Fruit fly (Drosophila melanogaster) whole organism, adult: ENCODE measurements around the gene CG14367.

Source experiments
- CG11617 ChIP-seq: fragments of 200-800 bp; sonication (Bioruptor generic); optimal IDR thresholded peaks from 2 replicates; lab custom pipeline; 2017; ENCODE audit warnings: mild to moderate bottlenecking, missing biosample characterization, missing genetic modification reagents, missing genetic modification characterization
- CG12768 ChIP-seq: fragments of 200-800 bp; sonication (Bioruptor generic); optimal IDR thresholded peaks from 2 replicates; lab custom pipeline; 2017; ENCODE audit warnings: missing biosample characterization, missing genetic modification characterization, mild to moderate bottlenecking, moderate library complexity, missing genetic modification reagents
- CG14711 ChIP-seq: fragments of 200-800 bp; sonication (Bioruptor generic); optimal IDR thresholded peaks from 2 replicates; lab custom pipeline; 2018; ENCODE audit warnings: missing biosample characterization, mild to moderate bottlenecking, missing genetic modification characterization, moderate library complexity
- CG1620 ChIP-seq: fragments of 200-800 bp; sonication (Bioruptor generic); optimal IDR thresholded peaks from 2 replicates; lab custom pipeline; 2016; ENCODE audit warnings: missing biosample characterization, missing genetic modification characterization
- CG33017 ChIP-seq: fragments of 200-800 bp; sonication (Bioruptor generic); optimal IDR thresholded peaks from 2 replicates; lab custom pipeline; 2018; ENCODE audit warnings: missing biosample characterization, mild to moderate bottlenecking, missing genetic modification characterization, moderate library complexity
- CG5204 ChIP-seq: fragments of 200-800 bp; sonication (Bioruptor generic); optimal IDR thresholded peaks from 2 replicates; lab custom pipeline; 2016; ENCODE audit warnings: missing biosample characterization, missing genetic modification characterization
- CG7045 ChIP-seq: fragments of 200-800 bp; sonication (Bioruptor generic); optimal IDR thresholded peaks from 2 replicates; lab custom pipeline; 2017; ENCODE audit warnings: missing biosample characterization, mild to moderate bottlenecking, missing genetic modification characterization
- CG7101 ChIP-seq: fragments of 200-800 bp; sonication (Bioruptor generic); optimal IDR thresholded peaks from 2 replicates; lab custom pipeline; 2018; ENCODE audit warnings: missing biosample characterization, mild to moderate bottlenecking, missing genetic modification characterization, moderate library complexity
- Clk ChIP-seq: fragments of 200-800 bp; sonication (Bioruptor generic); optimal IDR thresholded peaks from 2 replicates; lab custom pipeline; 2017; ENCODE audit warnings: missing biosample characterization, missing genetic modification characterization
- Crg-1 ChIP-seq: fragments of 200-800 bp; sonication (Bioruptor generic); optimal IDR thresholded peaks from 2 replicates; lab custom pipeline; 2016; ENCODE audit warnings: missing biosample characterization, missing genetic modification characterization
- Hr96 ChIP-seq: fragments of 200-800 bp; sonication (Bioruptor generic); optimal IDR thresholded peaks from 2 replicates; lab custom pipeline; 2016; ENCODE audit warnings: missing biosample characterization, missing genetic modification characterization
- Mnt ChIP-seq: fragments of 200-800 bp; sonication (Bioruptor generic); optimal IDR thresholded peaks from 2 replicates; lab custom pipeline; 2016; ENCODE audit warnings: missing biosample characterization, mild to moderate bottlenecking, missing genetic modification characterization
- bab1 ChIP-seq: fragments of 200-800 bp; sonication (Bioruptor generic); optimal IDR thresholded peaks from 3 replicates; lab custom pipeline; 2019; ENCODE audit warnings: missing biosample characterization, mild to moderate bottlenecking, missing genetic modification characterization, moderate library complexity
- cic ChIP-seq: fragments of 200-800 bp; sonication (Bioruptor generic); optimal IDR thresholded peaks from 2 replicates; lab custom pipeline; 2017; ENCODE audit warnings: missing biosample characterization, mild to moderate bottlenecking, missing genetic modification characterization, moderate library complexity
- cnc ChIP-seq, 2 experiments: fragments of >200 bp; optimal IDR thresholded peaks; 2 replicates each; lab custom pipeline; 2017
- kay ChIP-seq: fragments of 200-800 bp; sonication (Bioruptor generic); peaks from one replicate; lab custom pipeline; 2016; ENCODE audit warnings: missing biosample characterization, missing genetic modification characterization, borderline replicate concordance
- ovo ChIP-seq: fragments of 200-800 bp; sonication (Bioruptor generic); optimal IDR thresholded peaks from 2 replicates; lab custom pipeline; 2016; ENCODE audit warnings: missing biosample characterization, missing genetic modification characterization
- pad ChIP-seq: fragments of 200-800 bp; sonication (Bioruptor generic); optimal IDR thresholded peaks from 3 replicates; lab custom pipeline; 2017; ENCODE audit warnings: missing biosample characterization, missing genetic modification characterization, mild to moderate bottlenecking, moderate library complexity, missing genetic modification reagents
- tj ChIP-seq: fragments of 200-800 bp; sonication (Bioruptor generic); optimal IDR thresholded peaks from 3 replicates; lab custom pipeline; 2017; ENCODE audit warnings: missing biosample characterization, mild to moderate bottlenecking, missing genetic modification characterization, moderate library complexity
- toe ChIP-seq: fragments of 200-800 bp; sonication (Bioruptor generic); optimal IDR thresholded peaks from 2 replicates; lab custom pipeline; 2016; ENCODE audit warnings: missing biosample characterization, missing genetic modification characterization

CG14367 gene

dm6 chr3R:13665992-13666391 lies 27.9 kb upstream of the CG14367 start:
- TF ChIP-seq CG11617 (no peak), kay (peak; percentile 30), CG12768 (peak; percentile 81)

DNA sequence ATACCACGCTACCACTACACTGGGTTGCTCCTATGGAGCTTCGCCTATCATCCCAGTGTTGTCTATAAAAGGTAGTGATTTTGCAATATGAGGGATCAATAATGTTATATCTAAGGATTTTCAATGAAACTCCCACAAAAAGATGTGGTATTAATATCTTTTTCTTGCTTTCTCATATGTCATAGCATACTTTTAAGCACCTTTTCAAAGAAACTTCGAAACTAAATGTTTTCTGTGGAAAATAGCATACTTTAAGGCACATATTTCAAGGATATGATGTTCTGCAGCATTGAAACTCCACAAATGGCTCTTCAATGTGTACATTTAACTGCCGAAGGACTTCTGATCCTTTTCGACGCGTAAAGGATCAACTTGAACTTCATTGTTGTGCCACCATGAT lies 21.0 kb upstream of the CG14367 start:
- no peak for TF ChIP-seq kay
- TF ChIP-seq bab1 = no peak
- no peak for TF ChIP-seq Crg-1 (GFP tag; lab: Kevin White, UChicago)
- TF ChIP-seq tj = no peak
- TF ChIP-seq CG5204 (GFP tag; lab: Kevin White, UChicago) = no peak
- no peak for TF ChIP-seq CG11617
- no peak for TF ChIP-seq Clk (GFP tag; lab: Kevin White, UChicago)
- TF ChIP-seq CG1620 = no peak
- TF ChIP-seq Mnt (GFP tag; lab: Kevin White, UChicago) = no peak
- TF ChIP-seq CG12768 = no peak
- no peak for TF ChIP-seq Hr96 (GFP tag; lab: Kevin White, UChicago)
- no peak for TF ChIP-seq ovo (GFP tag; lab: Kevin White, UChicago)
- TF ChIP-seq toe = no peak

dm6 chr3R:13674492-13675033 lies 19.3 kb upstream of the CG14367 start, which contains the start of gene Task6:
Gene Task6 (minus strand): TSS chr3R:13674542.
- TF ChIP-seq Mnt (GFP tag; lab: Kevin White, UChicago) (no peak), CG11617 (no peak), Crg-1 (GFP tag; lab: Kevin White, UChicago) (no peak), CG7045 (no peak), CG7101 (tag; lab: Kevin White, UChicago) (no peak), CG5204 (GFP tag; lab: Kevin White, UChicago) (no peak), CG33017 (tag; lab: Kevin White, UChicago) (no peak), pad (GFP tag; lab: Kevin White, UChicago) (no peak), CG1620 (no peak), bab1 (no peak), Hr96 (GFP tag; lab: Kevin White, UChicago) (no peak), cic (GFP tag; lab: Kevin White, UChicago) (no peak), tj (no peak), cnc (optimal IDR thresholded peaks at IDR 0.05; lab: Kevin White, UChicago) (no peak), Clk (GFP tag; lab: Kevin White, UChicago) (no peak)

- no peak for TF ChIP-seq CG1620
- peak; percentile 21 for TF ChIP-seq CG7045
- peak; percentile 21 for TF ChIP-seq bab1
- TF ChIP-seq CG5204 (GFP tag; lab: Kevin White, UChicago) = no peak
- peak; percentile 13 for TF ChIP-seq CG7101 (tag; lab: Kevin White, UChicago)
- peak; percentile 95 for TF ChIP-seq pad (GFP tag; lab: Kevin White, UChicago)
- peak in 1 of 2 experiments; percentile 31 for TF ChIP-seq cnc (optimal IDR thresholded peaks at IDR 0.05; lab: Kevin White, UChicago)
- peak; percentile 19 for TF ChIP-seq Hr96 (GFP tag; lab: Kevin White, UChicago)
- TF ChIP-seq Mnt (GFP tag; lab: Kevin White, UChicago) = peak; percentile 37
- no peak for TF ChIP-seq toe
- peak; percentile 12 for TF ChIP-seq tj
- no peak for TF ChIP-seq Crg-1 (GFP tag; lab: Kevin White, UChicago)
- TF ChIP-seq CG11617 = peak; percentile 33
- TF ChIP-seq CG12768 = peak; percentile 30
- peak; percentile 15 for TF ChIP-seq CG14711 (tag; lab: Kevin White, UChicago)
These were observed 17.4 kb upstream of the CG14367 start, which contains the start of the genes Lkb1 and CG9588 for dm6 chr3R:13676137-13677086. Gene Lkb1 (plus strand): TSS chr3R:13676549. Gene CG9588 (minus strand): TSS chr3R:13676681.

DNA sequence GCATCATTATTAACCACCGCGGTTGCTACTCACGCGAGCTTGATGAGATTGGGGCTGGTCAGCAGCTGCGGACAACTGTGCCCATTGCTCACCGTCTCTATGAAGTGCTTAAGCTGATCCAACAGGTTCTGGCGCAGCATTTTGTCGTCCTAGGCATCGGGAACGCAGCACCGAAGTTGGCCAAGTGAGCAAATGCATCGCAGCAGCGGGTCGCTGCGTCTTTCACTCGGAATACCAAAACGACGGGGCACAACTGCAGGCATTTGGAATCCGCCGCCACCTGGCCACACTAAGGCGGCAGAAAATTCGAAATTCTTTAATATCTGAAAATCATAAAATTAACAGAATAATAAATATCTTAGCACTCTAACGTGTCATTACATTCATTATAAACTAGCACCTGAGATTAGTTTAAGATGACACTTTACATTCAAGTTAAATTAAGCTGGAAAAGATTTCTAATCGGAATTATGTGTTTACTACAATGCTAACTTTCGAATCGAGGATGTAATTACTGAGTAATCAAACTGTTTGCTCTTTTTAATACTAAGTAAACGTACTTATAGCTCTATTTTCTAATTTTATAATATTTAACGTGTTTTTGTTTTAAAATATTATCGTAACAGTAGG lies 10.7 kb upstream of the CG14367 start:
- TF ChIP-seq bab1 = peak; percentile 6
- TF ChIP-seq toe = no peak

DNA sequence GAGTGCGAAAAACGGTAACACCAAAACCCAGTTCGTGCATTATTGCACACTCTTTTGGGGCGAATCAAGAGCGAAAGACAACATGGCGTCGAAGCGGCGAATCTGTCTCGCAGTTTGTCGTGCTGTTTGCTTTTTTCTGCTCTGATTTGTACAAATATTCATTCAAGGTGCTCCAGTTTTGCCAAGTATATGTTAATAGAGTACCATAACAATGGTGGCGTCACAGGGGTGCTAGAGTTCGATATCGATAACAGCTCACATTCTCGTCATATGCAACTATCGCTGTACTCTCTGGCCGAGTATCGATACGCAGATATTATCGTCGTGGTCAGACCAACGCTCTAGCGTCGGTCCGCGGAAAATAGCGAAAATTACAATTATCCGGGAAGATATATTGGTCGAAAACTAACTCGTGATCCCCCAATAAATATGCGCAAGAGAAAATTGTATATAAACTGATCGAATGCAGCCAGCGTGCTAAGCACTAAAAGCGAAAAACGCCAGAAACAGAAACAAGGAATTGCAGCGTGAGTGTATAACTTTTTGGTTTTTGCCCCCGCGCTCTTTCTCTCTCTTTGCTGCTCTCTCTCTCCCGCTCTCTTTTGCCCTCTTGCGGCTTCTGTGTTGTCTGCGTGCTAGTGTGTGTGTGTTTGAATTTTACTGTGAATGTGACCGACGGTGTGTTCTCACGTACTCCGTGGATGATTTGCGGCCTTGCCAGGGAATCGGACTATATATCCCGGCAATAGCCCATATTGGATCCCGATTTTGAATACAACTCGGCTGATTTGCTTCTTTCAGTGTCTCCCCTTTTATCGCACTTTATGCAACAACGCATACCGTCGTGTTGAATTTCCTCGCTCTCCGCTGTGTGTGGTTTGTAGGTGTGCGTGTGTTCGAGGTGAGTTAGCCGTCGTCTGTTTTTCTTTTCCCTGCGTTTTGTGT lies 10.0 kb upstream of the CG14367 start, which contains the start of gene flfl:
Gene flfl, plus strand, starts transcription at position 298 of the 945 bp plus-strand sequence.
- TF ChIP-seq CG33017 (tag; lab: Kevin White, UChicago) (peak; percentile 14), kay (no peak), ovo (GFP tag; lab: Kevin White, UChicago) (peak; percentile 65), tj (peak; percentile 16), CG14711 (tag; lab: Kevin White, UChicago) (no peak), Clk (GFP tag; lab: Kevin White, UChicago) (peak; percentile 5), Crg-1 (GFP tag; lab: Kevin White, UChicago) (peak; percentile 58), CG1620 (no peak), pad (GFP tag; lab: Kevin White, UChicago) (peak; percentile 30), toe (peak; percentile 56), cnc (optimal IDR thresholded peaks at IDR 0.05; lab: Kevin White, UChicago) (no peak), CG11617 (peak; percentile 34), Mnt (GFP tag; lab: Kevin White, UChicago) (no peak), CG5204 (GFP tag; lab: Kevin White, UChicago) (peak; percentile 56), bab1 (peak; percentile 41), cic (GFP tag; lab: Kevin White, UChicago) (no peak), CG7045 (no peak), CG12768 (peak; percentile 39), Hr96 (GFP tag; lab: Kevin White, UChicago) (peak; percentile 43), CG7101 (tag; lab: Kevin White, UChicago) (peak; percentile 20)
